Worm (Caenorhabditis elegans) whole organism, L1 larva: ENCODE data around the gene F43E2.1.
A peak's percentile ranks its signal among the peaks of the same experiment; 100 is the strongest.

Experiments
- aly-2 ChIP-seq: fragments of 150-350 bp; optimal IDR thresholded peaks from 2 replicates; lab custom pipeline; 2014; ENCODE audit warnings: missing biosample characterization, missing genetic modification characterization
- blmp-1 ChIP-seq: fragments of 150-350 bp; optimal IDR thresholded peaks from 2 replicates; lab custom pipeline; 2014; ENCODE audit warnings: missing biosample characterization, missing genetic modification characterization
- ceh-63 ChIP-seq: fragments of 200-800 bp; sonication (Bioruptor generic); optimal IDR thresholded peaks from 2 replicates; lab custom pipeline; 2018; ENCODE audit warnings: mild to moderate bottlenecking, missing genetic modification characterization, missing compliant biosample characterization
- ceh-8 ChIP-seq: fragments of 200-800 bp; sonication (Bioruptor generic); optimal IDR thresholded peaks from 2 replicates; lab custom pipeline; 2018; ENCODE audit warnings: mild to moderate bottlenecking, missing genetic modification characterization, moderate library complexity, missing compliant biosample characterization
- ceh-82 ChIP-seq, 3 experiments: fragments of 150-350 bp in 1 of 3; sonication (generic microtip) in 2 of 3; optimal IDR thresholded peaks; 2 replicates each; lab custom pipeline; 2014 to 2017; ENCODE audit warnings: missing biosample characterization in 3 of 3, missing genetic modification characterization in 3 of 3
- ceh-88 ChIP-seq: fragments of 200-800 bp; sonication (Bioruptor generic); IDR thresholded peaks from 2 replicates; pipeline ENCODE4 v1.3.6; 2022; ENCODE audit warnings: missing genetic modification characterization, missing compliant biosample characterization
- ces-1 ChIP-seq: fragments of 150-350 bp; optimal IDR thresholded peaks from 2 replicates; lab custom pipeline; 2014; ENCODE audit warnings: missing biosample characterization, missing genetic modification reagents, missing genetic modification characterization
- dpl-1 ChIP-seq, 3 experiments: fragments of 150-350 bp in 2 of 3; sonication (generic microtip) in 1 of 3; optimal IDR thresholded peaks; 2 replicates each; lab custom pipeline; 2014 to 2017; ENCODE audit warnings: missing biosample characterization in 3 of 3, missing genetic modification characterization in 3 of 3, missing genetic modification reagents in 3 of 3
- dsc-1 ChIP-seq: sonication (generic microtip); optimal IDR thresholded peaks from 2 replicates; lab custom pipeline; 2016; ENCODE audit warnings: mild to moderate bottlenecking, missing genetic modification characterization, missing compliant biosample characterization
- efl-1 ChIP-seq, 4 experiments: fragments of 150-350 bp; optimal IDR thresholded peaks in 3 of 4; peaks in 1 of 4; 1 replicate in 1 of 4; 2 replicates in 3 of 4; lab custom pipeline; 2014; ENCODE audit warnings: missing biosample characterization in 2 of 4, missing genetic modification characterization in 2 of 4, missing genetic modification reagents in 2 of 4
- efl-3 ChIP-seq: fragments of 200-800 bp; sonication (Bioruptor generic); optimal IDR thresholded peaks from 2 replicates; lab custom pipeline; 2018; ENCODE audit warnings: mild to moderate bottlenecking, missing genetic modification characterization, missing compliant biosample characterization
- elt-2 ChIP-seq: sonication (generic microtip); optimal IDR thresholded peaks from 2 replicates; lab custom pipeline; 2016; ENCODE audit warnings: missing genetic modification characterization, mild to moderate bottlenecking, inconsistent platforms, missing compliant biosample characterization, missing genetic modification reagents
- ets-5 ChIP-seq: fragments of 200-800 bp; sonication (Bioruptor generic); IDR thresholded peaks from 2 replicates; pipeline ENCODE4 v1.3.6; 2022; ENCODE audit warnings: missing genetic modification characterization, missing compliant biosample characterization
- fkh-4 ChIP-seq: sonication (generic microtip); optimal IDR thresholded peaks from 2 replicates; lab custom pipeline; 2016; ENCODE audit warnings: missing compliant biosample characterization, missing genetic modification characterization, borderline replicate concordance
- grh-1 ChIP-seq: fragments of 200-800 bp; sonication (Bioruptor generic); IDR thresholded peaks from 2 replicates; pipeline ENCODE4 v1.3.6; 2022; ENCODE audit warnings: missing genetic modification reagents, missing genetic modification characterization, missing compliant biosample characterization
- hlh-17 ChIP-seq: fragments of 200-800 bp; sonication (Bioruptor generic); optimal IDR thresholded peaks from 2 replicates; lab custom pipeline; 2018; ENCODE audit warnings: missing genetic modification characterization, mild to moderate bottlenecking, missing compliant biosample characterization, moderate library complexity, borderline replicate concordance
- hlh-4 ChIP-seq: sonication (generic microtip); optimal IDR thresholded peaks from 2 replicates; lab custom pipeline; 2016; ENCODE audit warnings: mild to moderate bottlenecking, missing genetic modification characterization, missing compliant biosample characterization
- hpl-2 ChIP-seq: fragments of 150-350 bp; optimal IDR thresholded peaks from 2 replicates; lab custom pipeline; 2014; ENCODE audit warnings: missing biosample characterization, missing genetic modification reagents, missing genetic modification characterization
- irx-1 ChIP-seq: sonication (generic microtip); optimal IDR thresholded peaks from 2 replicates; lab custom pipeline; 2016; ENCODE audit warnings: missing genetic modification characterization, missing compliant biosample characterization
- lin-14 ChIP-seq: fragments of 200-800 bp; sonication (Bioruptor generic); optimal IDR thresholded peaks from 2 replicates; lab custom pipeline; 2018; ENCODE audit warnings: mild to moderate bottlenecking, missing genetic modification characterization, moderate library complexity, missing compliant biosample characterization
- lin-35 ChIP-seq, 2 experiments: fragments of 150-350 bp; optimal IDR thresholded peaks; 2 replicates each; lab custom pipeline; 2014; ENCODE audit warnings: missing biosample characterization in 2 of 2, missing genetic modification characterization in 2 of 2, missing genetic modification reagents in 2 of 2
- lir-3 ChIP-seq: sonication (generic microtip); optimal IDR thresholded peaks from 2 replicates; lab custom pipeline; 2016; ENCODE audit warnings: mild to moderate bottlenecking, missing genetic modification characterization, moderate library complexity, missing compliant biosample characterization; ENCODE audit not compliant: poor library complexity
- lsy-2 ChIP-seq, 2 experiments: fragments of 150-350 bp; optimal IDR thresholded peaks; 2 replicates each; lab custom pipeline; 2014; ENCODE audit warnings: missing biosample characterization in 2 of 2, missing genetic modification characterization in 2 of 2
- mef-2 ChIP-seq: fragments of 150-350 bp; optimal IDR thresholded peaks from 2 replicates; lab custom pipeline; 2014; ENCODE audit warnings: missing biosample characterization, missing genetic modification characterization
- mep-1 ChIP-seq: fragments of 150-350 bp; optimal IDR thresholded peaks from 2 replicates; lab custom pipeline; 2014; ENCODE audit warnings: missing biosample characterization, missing genetic modification characterization
- nhr-12 ChIP-seq: sonication (generic microtip); optimal IDR thresholded peaks from 2 replicates; lab custom pipeline; 2017; ENCODE audit warnings: missing biosample characterization, missing genetic modification characterization
- nhr-19 ChIP-seq: fragments of 200-800 bp; sonication (Bioruptor generic); conservative IDR thresholded peaks from 2 replicates; pipeline ENCODE4 v1.3.6; 2022; ENCODE audit warnings: missing genetic modification characterization, missing compliant biosample characterization
- nhr-20 ChIP-seq: sonication (generic microtip); optimal IDR thresholded peaks from 2 replicates; lab custom pipeline; 2016; ENCODE audit warnings: mild to moderate bottlenecking, missing genetic modification characterization, missing compliant biosample characterization
- nhr-237 ChIP-seq: fragments of 150-350 bp; optimal IDR thresholded peaks from 2 replicates; lab custom pipeline; 2014; ENCODE audit warnings: missing biosample characterization, missing genetic modification characterization
- nhr-28 ChIP-seq: fragments of 150-350 bp; optimal IDR thresholded peaks from 2 replicates; lab custom pipeline; 2014; ENCODE audit warnings: missing biosample characterization, missing genetic modification characterization
- nhr-47 ChIP-seq: sonication (generic microtip); optimal IDR thresholded peaks from 2 replicates; lab custom pipeline; 2016; ENCODE audit warnings: mild to moderate bottlenecking, missing genetic modification characterization, moderate library complexity, missing compliant biosample characterization
- nhr-71 ChIP-seq: sonication (generic microtip); optimal IDR thresholded peaks from 2 replicates; lab custom pipeline; 2016; ENCODE audit warnings: mild to moderate bottlenecking, missing genetic modification characterization, moderate library complexity, missing compliant biosample characterization
- nhr-90 ChIP-seq: sonication (generic microtip); optimal IDR thresholded peaks from 2 replicates; lab custom pipeline; 2016; ENCODE audit warnings: mild to moderate bottlenecking, missing genetic modification characterization, missing compliant biosample characterization; ENCODE audit not compliant: poor library complexity
- pag-3 ChIP-seq: sonication (generic microtip); optimal IDR thresholded peaks from 2 replicates; lab custom pipeline; 2017; ENCODE audit warnings: missing genetic modification characterization, mild to moderate bottlenecking, missing compliant biosample characterization, antibody characterized with exemption, borderline replicate concordance; ENCODE audit not compliant: insufficient read depth
- pqm-1 ChIP-seq: sonication (generic microtip); optimal IDR thresholded peaks from 3 replicates; lab custom pipeline; 2017; ENCODE audit warnings: missing biosample characterization, missing genetic modification characterization
- rnt-1 ChIP-seq: sonication (generic microtip); optimal IDR thresholded peaks from 2 replicates; lab custom pipeline; 2016; ENCODE audit warnings: mild to moderate bottlenecking, missing genetic modification characterization, moderate library complexity, missing compliant biosample characterization
- skn-1 ChIP-seq: fragments of 150-350 bp; optimal IDR thresholded peaks from 2 replicates; lab custom pipeline; 2014; ENCODE audit warnings: missing biosample characterization, missing genetic modification characterization
- snu-23 ChIP-seq: sonication (generic microtip); optimal IDR thresholded peaks from 2 replicates; lab custom pipeline; 2016; ENCODE audit warnings: missing genetic modification characterization, missing compliant biosample characterization
- swsn-7 ChIP-seq: sonication (generic microtip); optimal IDR thresholded peaks from 2 replicates; lab custom pipeline; 2016; ENCODE audit warnings: missing genetic modification characterization, missing compliant biosample characterization
- tbx-2 ChIP-seq: sonication (generic microtip); optimal IDR thresholded peaks from 2 replicates; lab custom pipeline; 2016; ENCODE audit warnings: missing genetic modification characterization, missing compliant biosample characterization
- tlp-1 ChIP-seq: fragments of 150-350 bp; optimal IDR thresholded peaks from 2 replicates; lab custom pipeline; 2014; ENCODE audit warnings: missing biosample characterization, missing genetic modification characterization
- unc-130 ChIP-seq: fragments of 150-350 bp; optimal IDR thresholded peaks from 2 replicates; lab custom pipeline; 2017; ENCODE audit warnings: missing biosample characterization, missing genetic modification characterization, inconsistent platforms
- unc-86 ChIP-seq: sonication (generic microtip); optimal IDR thresholded peaks from 2 replicates; lab custom pipeline; 2016; ENCODE audit warnings: missing genetic modification characterization, missing compliant biosample characterization
- unc-98 ChIP-seq: fragments of 200-800 bp; sonication (Bioruptor generic); IDR thresholded peaks from 2 replicates; pipeline ENCODE4 v1.3.6; 2022; ENCODE audit warnings: missing genetic modification characterization, missing compliant biosample characterization
- xbp-1 ChIP-seq: sonication (generic microtip); optimal IDR thresholded peaks from 2 replicates; lab custom pipeline; 2016; ENCODE audit warnings: missing genetic modification characterization, missing compliant biosample characterization
- zag-1 ChIP-seq: fragments of 150-350 bp; optimal IDR thresholded peaks from 2 replicates; lab custom pipeline; 2014; ENCODE audit warnings: missing biosample characterization, missing genetic modification characterization
- ztf-4 ChIP-seq: fragments of 150-350 bp; optimal IDR thresholded peaks from 2 replicates; lab custom pipeline; 2014; ENCODE audit warnings: missing biosample characterization, missing genetic modification characterization

F43E2.1 gene

ce11 chrII:7357176-7357575 lies 17.9 kb upstream of the F43E2.1 start:
- TF ChIP-seq lin-14 (GFP tag; lab: Kevin White, UChicago) (peak; percentile 30), nhr-12 (no peak), nhr-28 (tag; lab: Kevin White, UChicago) (no peak), fkh-4 (tag; lab: Kevin White, UChicago) (no peak), nhr-71 (tag; lab: Kevin White, UChicago) (peak; percentile 8), grh-1 (GFP tag; lab: Robert Waterston, UW) (no peak), ets-5 (GFP tag; lab: Robert Waterston, UW) (no peak), unc-130 (tag; lab: Kevin White, UChicago) (no peak), tbx-2 (tag; lab: Kevin White, UChicago) (no peak), rnt-1 (tag; lab: Kevin White, UChicago) (peak; percentile 68)

- no peak for TF ChIP-seq irx-1 (tag; lab: Kevin White, UChicago)
- no peak for TF ChIP-seq tlp-1
- TF ChIP-seq lir-3 (tag; lab: Kevin White, UChicago): no peak
- peak; percentile 97 for TF ChIP-seq blmp-1
Measured at ce11 chrII:7358489-7358943, 16.6 kb upstream of the F43E2.1 start, which contains the start of gene insc-1. Gene insc-1, plus strand, starts transcription at chrII:7358893.

ce11 chrII:7363990-7364455 lies 11.1 kb upstream of the F43E2.1 start, which contains the start of gene msra-1:
Gene msra-1, minus strand, starts transcription at chrII:7364040.
- no peak for TF ChIP-seq ztf-4 (tag; lab: Kevin White, UChicago)
- TF ChIP-seq nhr-71 (tag; lab: Kevin White, UChicago): peak; percentile 47
- peak; percentile 40 for TF ChIP-seq rnt-1 (tag; lab: Kevin White, UChicago)
- TF ChIP-seq ceh-82 (tag; optimal IDR thresholded peaks at IDR 0.05; lab: Kevin White, UChicago): no peak
- peak; percentile 50 for TF ChIP-seq mep-1
- TF ChIP-seq swsn-7 (tag; lab: Kevin White, UChicago): no peak
- TF ChIP-seq unc-98 (GFP tag; lab: Robert Waterston, UW): no peak
- TF ChIP-seq lir-3 (tag; lab: Kevin White, UChicago): peak; percentile 32
- no peak for TF ChIP-seq nhr-90
- TF ChIP-seq blmp-1: peak; percentile 61
- TF ChIP-seq ceh-8: no peak
- TF ChIP-seq snu-23 (GFP tag; lab: Kevin White, UChicago): peak; percentile 48
- peak; percentile 21 for TF ChIP-seq xbp-1 (tag; lab: Kevin White, UChicago)
- TF ChIP-seq ceh-63: no peak
- TF ChIP-seq mef-2: no peak
- no peak for TF ChIP-seq pqm-1 (tag; lab: Kevin White, UChicago)
- TF ChIP-seq pag-3: peak; percentile 9
- peak; percentile 36 for TF ChIP-seq nhr-20 (tag; lab: Kevin White, UChicago)
- TF ChIP-seq elt-2 (tag; lab: Kevin White, UChicago): peak; percentile 38
- no peak for TF ChIP-seq efl-3 (GFP tag; lab: Kevin White, UChicago)
- TF ChIP-seq nhr-237: no peak
- TF ChIP-seq hpl-2 (GFP tag; lab: Kevin White, UChicago): no peak
- no peak for TF ChIP-seq zag-1 (tag; lab: Kevin White, UChicago)
- TF ChIP-seq lsy-2 (tag; optimal IDR thresholded peaks at IDR 0.05; lab: Kevin White, UChicago): peak; percentile 14 to 57
- TF ChIP-seq hlh-4 (tag; lab: Kevin White, UChicago): no peak
- no peak for TF ChIP-seq aly-2 (tag; lab: Kevin White, UChicago)
- no peak for TF ChIP-seq tlp-1
- peak in 1 of 2 experiments; percentile 24 for TF ChIP-seq lin-35 (GFP tag; optimal IDR thresholded peaks at IDR 0.05; lab: Kevin White, UChicago)
- TF ChIP-seq unc-86 (tag; lab: Kevin White, UChicago): no peak
- no peak for TF ChIP-seq ets-5 (GFP tag; lab: Robert Waterston, UW)
- TF ChIP-seq dpl-1 (GFP tag; optimal IDR thresholded peaks at IDR 0.05; lab: Kevin White, UChicago): peak in 2 of 3 experiments; percentile 3 to 10
- no peak for TF ChIP-seq dsc-1 (tag; lab: Kevin White, UChicago)
- TF ChIP-seq nhr-19: no peak
- peak; percentile 98 for TF ChIP-seq skn-1 (tag; lab: Kevin White, UChicago)
- no peak for TF ChIP-seq nhr-47
- TF ChIP-seq ceh-88 (GFP tag; lab: Robert Waterston, UW): no peak
- no peak for TF ChIP-seq ces-1 (GFP tag; lab: Kevin White, UChicago)
- no peak for TF ChIP-seq hlh-17 (GFP tag; lab: Kevin White, UChicago)
- peak; percentile 11 to 38 for TF ChIP-seq efl-1 (optimal IDR thresholded peaks at IDR 0.05; lab: Kevin White, UChicago)
- peak in 1 of 2 experiments; percentile 78 for TF ChIP-seq efl-1 (GFP tag; optimal IDR thresholded peaks at IDR 0.05 in 1 of 2; lab: Kevin White, UChicago)
